Worm (Caenorhabditis elegans) whole organism, L4 larva: ENCODE measurements around the gene K11C4.1.

ENCODE experiments used
- F44E2.7 ChIP-seq: fragments of 200-800 bp; sonication (Bioruptor generic); IDR thresholded peaks from 2 replicates; pipeline ENCODE4 v2.1.2; 2022; ENCODE audit warnings: missing genetic modification characterization, missing compliant biosample characterization
- Y5F2A.4 ChIP-seq: fragments of 200-800 bp; sonication (Bioruptor generic); optimal IDR thresholded peaks from 2 replicates; lab custom pipeline; 2018; ENCODE audit warnings: mild to moderate bottlenecking, missing genetic modification characterization, missing compliant biosample characterization
- aha-1 ChIP-seq: fragments of 150-350 bp; peaks from one replicate; lab custom pipeline; 2014; ENCODE audit warnings: missing biosample characterization, missing genetic modification characterization
- attf-4 ChIP-seq: sonication (generic microtip); optimal IDR thresholded peaks from 3 replicates; lab custom pipeline; 2017; ENCODE audit warnings: missing biosample characterization, missing genetic modification characterization
- ces-1 ChIP-seq: fragments of 150-350 bp; sonication (generic microtip); optimal IDR thresholded peaks from 4 replicates; lab custom pipeline; 2014; ENCODE audit warnings: missing biosample characterization, missing genetic modification reagents, missing genetic modification characterization
- cey-2 ChIP-seq: sonication (generic microtip); optimal IDR thresholded peaks from 3 replicates; lab custom pipeline; 2017; ENCODE audit warnings: missing genetic modification characterization, mild to moderate bottlenecking, missing compliant biosample characterization, antibody characterized with exemption, borderline replicate concordance; ENCODE audit not compliant: insufficient read depth
- daf-16 ChIP-seq, 3 experiments: sonication (generic microtip); optimal IDR thresholded peaks; 2 replicates each; lab custom pipeline; 2016 to 2017; ENCODE audit warnings: missing genetic modification characterization in 3 of 3, missing genetic modification reagents in 3 of 3, mild to moderate bottlenecking in 2 of 3, missing compliant biosample characterization in 2 of 3, missing biosample characterization in 1 of 3, moderate library complexity in 1 of 3
- daf-19 ChIP-seq: fragments of 200-800 bp; sonication (Bioruptor generic); conservative IDR thresholded peaks from 2 replicates; pipeline ENCODE4 v1.3.6; 2022; ENCODE audit warnings: missing genetic modification characterization, missing compliant biosample characterization
- daf-8 ChIP-seq: fragments of 200-800 bp; sonication (Bioruptor generic); IDR thresholded peaks from 2 replicates; pipeline ENCODE4 v1.3.6; 2022; ENCODE audit warnings: missing genetic modification characterization, missing compliant biosample characterization
- fkh-10 ChIP-seq: fragments of 150-350 bp; optimal IDR thresholded peaks from 2 replicates; lab custom pipeline; 2014; ENCODE audit warnings: missing biosample characterization, missing genetic modification reagents, missing genetic modification characterization
- fos-1 ChIP-seq: fragments of 150-350 bp; optimal IDR thresholded peaks from 2 replicates; lab custom pipeline; 2014; ENCODE audit warnings: missing biosample characterization, missing genetic modification characterization
- gei-8 ChIP-seq: fragments of 200-800 bp; sonication (Bioruptor generic); optimal IDR thresholded peaks from 2 replicates; lab custom pipeline; 2018; ENCODE audit warnings: mild to moderate bottlenecking, missing genetic modification characterization, missing compliant biosample characterization
- hif-1 ChIP-seq, 2 experiments: sonication (generic microtip); optimal IDR thresholded peaks; 2 replicates each; lab custom pipeline; 2016 to 2017; ENCODE audit warnings: missing compliant biosample characterization in 2 of 2, missing genetic modification characterization in 2 of 2, missing genetic modification reagents in 2 of 2, missing genotype in 2 of 2, mild to moderate bottlenecking in 1 of 2
- hlh-11 ChIP-seq: fragments of 200-800 bp; sonication (Bioruptor generic); optimal IDR thresholded peaks from 2 replicates; lab custom pipeline; 2018; ENCODE audit warnings: mild to moderate bottlenecking, missing genetic modification characterization, missing compliant biosample characterization
- hmg-1.1 ChIP-seq: fragments of 200-800 bp; sonication (Bioruptor generic); IDR thresholded peaks from 2 replicates; pipeline ENCODE4 v1.3.6; 2022; ENCODE audit warnings: missing genetic modification reagents, missing genetic modification characterization, missing compliant biosample characterization
- lir-3 ChIP-seq: sonication (generic microtip); optimal IDR thresholded peaks from 2 replicates; lab custom pipeline; 2016; ENCODE audit warnings: mild to moderate bottlenecking, missing genetic modification characterization, missing compliant biosample characterization
- mep-1 ChIP-seq: fragments of 150-350 bp; sonication (generic microtip); optimal IDR thresholded peaks from 3 replicates; lab custom pipeline; 2014; ENCODE audit warnings: missing biosample characterization, missing genetic modification characterization
- nhr-102 ChIP-seq: sonication (generic microtip); optimal IDR thresholded peaks from 2 replicates; lab custom pipeline; 2016; ENCODE audit warnings: mild to moderate bottlenecking, missing genetic modification characterization, moderate library complexity, missing compliant biosample characterization
- nhr-11 ChIP-seq: fragments of 150-350 bp; optimal IDR thresholded peaks from 2 replicates; lab custom pipeline; 2014; ENCODE audit warnings: missing biosample characterization, missing genetic modification characterization
- nhr-25 ChIP-seq: sonication (generic microtip); optimal IDR thresholded peaks from 2 replicates; lab custom pipeline; 2017; ENCODE audit warnings: missing genetic modification characterization, mild to moderate bottlenecking, missing compliant biosample characterization, antibody characterized with exemption, moderate library complexity, borderline replicate concordance; ENCODE audit not compliant: insufficient read depth
- nhr-42 ChIP-seq: fragments of 200-800 bp; sonication (Bioruptor generic); IDR thresholded peaks from 2 replicates; pipeline ENCODE4 v1.3.6; 2022; ENCODE audit warnings: missing genetic modification characterization, missing compliant biosample characterization
- nhr-6 ChIP-seq: fragments of 150-350 bp; optimal IDR thresholded peaks from 2 replicates; lab custom pipeline; 2014; ENCODE audit warnings: missing biosample characterization, missing genetic modification characterization
- snpc-1.2 ChIP-seq: fragments of 200-800 bp; sonication (Bioruptor generic); IDR thresholded peaks from 2 replicates; pipeline ENCODE4 v1.3.6; 2022; ENCODE audit warnings: missing genetic modification reagents, missing genetic modification characterization, missing compliant biosample characterization
- snpc-4 ChIP-seq: fragments of 150-350 bp; optimal IDR thresholded peaks from 2 replicates; lab custom pipeline; 2014; ENCODE audit warnings: missing biosample characterization, missing genetic modification characterization
- spr-3 ChIP-seq: fragments of 200-800 bp; sonication (Bioruptor generic); optimal IDR thresholded peaks from 2 replicates; lab custom pipeline; 2018; ENCODE audit warnings: mild to moderate bottlenecking, missing genetic modification characterization, missing compliant biosample characterization
- unc-130 ChIP-seq: sonication (generic microtip); optimal IDR thresholded peaks from 2 replicates; lab custom pipeline; 2016; ENCODE audit warnings: missing genetic modification reagents, missing genetic modification characterization, missing compliant biosample characterization
- unc-62 ChIP-seq, 3 experiments: fragments of 150-350 bp in 1 of 3; sonication (generic microtip); optimal IDR thresholded peaks in 2 of 3; peaks in 1 of 3; 1 replicate in 1 of 3; 2 replicates in 2 of 3; lab custom pipeline; 2014 to 2017; ENCODE audit warnings: missing biosample characterization in 3 of 3, missing genetic modification characterization in 3 of 3, missing genetic modification reagents in 3 of 3, missing genotype in 1 of 3

The K11C4.1 gene

ce11 chrV:6926633-6927032, 29.8 kb downstream of the K11C4.1 start:
- TF ChIP-seq unc-62 (GFP tag; optimal IDR thresholded peaks at IDR 0.05 in 1 of 2; lab: Kevin White, UChicago) (peak in 1 of 2 experiments; percentile 79), unc-62 (tag; optimal IDR thresholded peaks at IDR 0.05; lab: Kevin White, UChicago) (no peak), nhr-6 (tag; lab: Kevin White, UChicago) (no peak), aha-1 (tag; lab: Kevin White, UChicago) (peak; percentile 53)

- TF ChIP-seq aha-1 (tag; lab: Kevin White, UChicago) (peak; percentile 52), F44E2.7 (GFP tag; lab: Robert Waterston, UW) (no peak)
These were observed 32.1 kb downstream of the K11C4.1 start, which contains the start of gene unc-68 for ce11 chrV:6928938-6929337. unc-68 (minus strand) TSS chrV:6929038.

ce11 chrV:6930284-6930683, 33.5 kb downstream of the K11C4.1 start:
- TF ChIP-seq mep-1 (tag; lab: Kevin White, UChicago) (no peak), snpc-1.2 (no peak), daf-16 (GFP tag; optimal IDR thresholded peaks at IDR 0.05; lab: Kevin White, UChicago) (peak in 1 of 2 experiments; percentile 12), daf-16 (tag; optimal IDR thresholded peaks at IDR 0.05; lab: Kevin White, UChicago) (no peak), hlh-11 (tag; lab: Kevin White, UChicago) (peak; percentile 45), nhr-11 (peak; percentile 13), spr-3 (GFP tag; lab: Kevin White, UChicago) (no peak)

- TF ChIP-seq fkh-10 (GFP tag; lab: Kevin White, UChicago) (no peak), nhr-25 (no peak), hif-1 (tag; optimal IDR thresholded peaks at IDR 0.05; lab: Kevin White, UChicago) (no peak), attf-4 (tag; lab: Kevin White, UChicago) (no peak), snpc-4 (tag; lab: Kevin White, UChicago) (no peak), gei-8 (no peak), nhr-102 (tag; lab: Kevin White, UChicago) (no peak), snpc-1.2 (no peak), fos-1 (tag; lab: Kevin White, UChicago) (no peak)
These were observed 37.4 kb downstream of the K11C4.1 start, which contains the start of gene lipl-6 for ce11 chrV:6934212-6934611. lipl-6 (minus strand) TSS chrV:6934312.

ce11 chrV:6935878-6936277, 39.1 kb downstream of the K11C4.1 start, which contains the start of gene Y57E12B.10:
Y57E12B.10 (minus strand) TSS chrV:6935978.
- TF ChIP-seq ces-1 (GFP tag; lab: Kevin White, UChicago) (no peak), nhr-42 (GFP tag; lab: Robert Waterston, UW) (no peak)

ce11 chrV:6947442-6947841, 50.6 kb downstream of the K11C4.1 start, which contains the start of gene Y57E12B.4:
Y57E12B.4 (minus strand) TSS chrV:6947542.
- TF ChIP-seq lir-3 (tag; lab: Kevin White, UChicago): no peak
- TF ChIP-seq daf-19 (GFP tag; lab: Robert Waterston, UW): no peak
- no peak for TF ChIP-seq cey-2
- TF ChIP-seq unc-130 (GFP tag; lab: Kevin White, UChicago): no peak
- TF ChIP-seq fos-1 (tag; lab: Kevin White, UChicago): no peak
- no peak for TF ChIP-seq Y5F2A.4 (GFP tag; lab: Kevin White, UChicago)
- TF ChIP-seq hmg-1.1 (GFP tag; lab: Robert Waterston, UW): no peak
- no peak for TF ChIP-seq spr-3 (GFP tag; lab: Kevin White, UChicago)
- TF ChIP-seq daf-8 (GFP tag; lab: Robert Waterston, UW): no peak
